Worm (Caenorhabditis elegans) whole organism, L4 larva: Measurements from ENCODE around the gene T12A2.3.

Experiments
- F26F4.8 ChIP-seq: fragments of 200-800 bp; sonication (Bioruptor generic); conservative IDR thresholded peaks from 2 replicates; pipeline ENCODE4 v1.3.6; 2022; ENCODE audit warnings: missing genetic modification characterization, missing compliant biosample characterization
- F44E2.7 ChIP-seq: fragments of 200-800 bp; sonication (Bioruptor generic); IDR thresholded peaks from 2 replicates; pipeline ENCODE4 v2.1.2; 2022; ENCODE audit warnings: missing genetic modification characterization, missing compliant biosample characterization
- F49E8.2 ChIP-seq: sonication (generic microtip); optimal IDR thresholded peaks from 2 replicates; lab custom pipeline; 2016; ENCODE audit warnings: missing compliant biosample characterization, mild to moderate bottlenecking, missing genetic modification characterization, borderline replicate concordance
- T26A8.4 ChIP-seq: fragments of 200-800 bp; sonication (Bioruptor generic); IDR thresholded peaks from 2 replicates; pipeline ENCODE4 v1.3.6; 2022; ENCODE audit warnings: missing genetic modification characterization, missing compliant biosample characterization
- Y105C5A.15 ChIP-seq: fragments of 200-800 bp; sonication (Bioruptor generic); IDR thresholded peaks from 2 replicates; pipeline ENCODE4 v1.3.6; 2022; ENCODE audit warnings: missing genetic modification characterization, missing compliant biosample characterization
- Y48G9A.11 ChIP-seq: fragments of 200-800 bp; sonication (Bioruptor generic); IDR thresholded peaks from 2 replicates; pipeline ENCODE4 v1.3.6; 2022; ENCODE audit warnings: missing genetic modification reagents, missing genetic modification characterization, missing compliant biosample characterization
- Y75B8A.6 ChIP-seq: fragments of 200-800 bp; sonication (Bioruptor generic); IDR thresholded peaks from 2 replicates; pipeline ENCODE4 v1.3.6; 2022; ENCODE audit warnings: missing genetic modification reagents, missing genetic modification characterization, missing compliant biosample characterization
- ZK546.5 ChIP-seq, 2 experiments: sonication (generic microtip); optimal IDR thresholded peaks; 2 replicates each; lab custom pipeline; 2017; ENCODE audit warnings: missing biosample characterization in 2 of 2, missing genetic modification characterization in 2 of 2
- ama-1 ChIP-seq: fragments of 150-350 bp; optimal IDR thresholded peaks from 2 replicates; lab custom pipeline; 2014; ENCODE audit warnings: inconsistent platforms, mixed read lengths
- arid-1 ChIP-seq: fragments of 200-800 bp; sonication (Bioruptor generic); conservative IDR thresholded peaks from 2 replicates; pipeline ENCODE4 v1.3.6; 2022; ENCODE audit warnings: missing genetic modification reagents, missing genetic modification characterization, missing compliant biosample characterization
- attf-4 ChIP-seq: sonication (generic microtip); optimal IDR thresholded peaks from 3 replicates; lab custom pipeline; 2017; ENCODE audit warnings: missing biosample characterization, missing genetic modification characterization
- ceh-62 ChIP-seq: sonication (generic microtip); optimal IDR thresholded peaks from 2 replicates; lab custom pipeline; 2017; ENCODE audit warnings: missing biosample characterization, missing genetic modification characterization
- cey-2 ChIP-seq: sonication (generic microtip); optimal IDR thresholded peaks from 3 replicates; lab custom pipeline; 2017; ENCODE audit warnings: missing genetic modification characterization, mild to moderate bottlenecking, missing compliant biosample characterization, antibody characterized with exemption, borderline replicate concordance; ENCODE audit not compliant: insufficient read depth
- ctbp-1 ChIP-seq: fragments of 200-800 bp; sonication (Bioruptor generic); IDR thresholded peaks from 2 replicates; pipeline ENCODE4 v1.3.6; 2022; ENCODE audit warnings: missing genetic modification reagents, missing genetic modification characterization, missing compliant biosample characterization
- duxl-1 ChIP-seq: sonication (generic microtip); optimal IDR thresholded peaks from 2 replicates; lab custom pipeline; 2016; ENCODE audit warnings: mild to moderate bottlenecking, missing genetic modification characterization, moderate library complexity, missing compliant biosample characterization; ENCODE audit not compliant: poor library complexity
- dve-1 ChIP-seq: sonication (generic microtip); optimal IDR thresholded peaks from 2 replicates; lab custom pipeline; 2017; ENCODE audit warnings: antibody characterized with exemption, mild to moderate bottlenecking, missing genetic modification characterization, missing compliant biosample characterization; ENCODE audit not compliant: insufficient read depth
- egl-27 ChIP-seq: sonication (generic microtip); optimal IDR thresholded peaks from 3 replicates; lab custom pipeline; 2017; ENCODE audit warnings: missing biosample characterization, missing genetic modification reagents, missing genetic modification characterization
- egl-43 ChIP-seq: fragments of 200-800 bp; sonication (Bioruptor generic); IDR thresholded peaks from 2 replicates; pipeline ENCODE4 v1.3.6; 2022; ENCODE audit warnings: missing genetic modification reagents, missing genetic modification characterization, missing compliant biosample characterization
- fos-1 ChIP-seq: fragments of 150-350 bp; optimal IDR thresholded peaks from 2 replicates; lab custom pipeline; 2014; ENCODE audit warnings: missing biosample characterization, missing genetic modification characterization
- hif-1 ChIP-seq, 2 experiments: sonication (generic microtip); optimal IDR thresholded peaks; 2 replicates each; lab custom pipeline; 2016 to 2017; ENCODE audit warnings: missing compliant biosample characterization in 2 of 2, missing genetic modification characterization in 2 of 2, missing genetic modification reagents in 2 of 2, missing genotype in 2 of 2, mild to moderate bottlenecking in 1 of 2
- hlh-11 ChIP-seq: fragments of 200-800 bp; sonication (Bioruptor generic); optimal IDR thresholded peaks from 2 replicates; lab custom pipeline; 2018; ENCODE audit warnings: mild to moderate bottlenecking, missing genetic modification characterization, missing compliant biosample characterization
- lin-1 ChIP-seq: fragments of 200-800 bp; sonication (Bioruptor generic); IDR thresholded peaks from 2 replicates; pipeline ENCODE4 v1.3.6; 2022; ENCODE audit warnings: missing genetic modification reagents, missing genetic modification characterization, missing compliant biosample characterization
- lin-38 ChIP-seq: fragments of 200-800 bp; sonication (Bioruptor generic); IDR thresholded peaks from 2 replicates; pipeline ENCODE4 v1.3.6; 2022; ENCODE audit warnings: missing genetic modification reagents, missing genetic modification characterization, missing compliant biosample characterization
- lsy-2 ChIP-seq, 2 experiments: fragments of 150-350 bp in 1 of 2; sonication (generic microtip) in 1 of 2; optimal IDR thresholded peaks; 2 replicates each; lab custom pipeline; 2014 to 2017; ENCODE audit warnings: missing biosample characterization in 2 of 2, missing genetic modification characterization in 2 of 2
- mep-1 ChIP-seq: fragments of 150-350 bp; sonication (generic microtip); optimal IDR thresholded peaks from 3 replicates; lab custom pipeline; 2014; ENCODE audit warnings: missing biosample characterization, missing genetic modification characterization
- mes-2 ChIP-seq: sonication (generic microtip); optimal IDR thresholded peaks from 2 replicates; lab custom pipeline; 2016; ENCODE audit warnings: missing genotype, mild to moderate bottlenecking, missing genetic modification characterization, missing compliant biosample characterization; ENCODE audit not compliant: poor library complexity, severe bottlenecking
- mxl-2 ChIP-seq: fragments of 200-800 bp; sonication (Bioruptor generic); conservative IDR thresholded peaks from 2 replicates; pipeline ENCODE4 v1.3.6; 2022; ENCODE audit warnings: missing genetic modification reagents, missing genetic modification characterization, missing compliant biosample characterization
- mxl-3 ChIP-seq: fragments of 200-800 bp; sonication (Bioruptor generic); optimal IDR thresholded peaks from 2 replicates; lab custom pipeline; 2018; ENCODE audit warnings: mild to moderate bottlenecking, missing genetic modification characterization, missing compliant biosample characterization
- nhr-102 ChIP-seq: sonication (generic microtip); optimal IDR thresholded peaks from 2 replicates; lab custom pipeline; 2016; ENCODE audit warnings: mild to moderate bottlenecking, missing genetic modification characterization, moderate library complexity, missing compliant biosample characterization
- nhr-28 ChIP-seq: fragments of 150-350 bp; optimal IDR thresholded peaks from 2 replicates; lab custom pipeline; 2014; ENCODE audit warnings: missing biosample characterization, missing genetic modification characterization
- nhr-41 ChIP-seq: fragments of 200-800 bp; sonication (Bioruptor generic); IDR thresholded peaks from 2 replicates; pipeline ENCODE4 v1.3.6; 2022; ENCODE audit warnings: missing genetic modification reagents, missing genetic modification characterization, missing compliant biosample characterization
- nhr-42 ChIP-seq: fragments of 200-800 bp; sonication (Bioruptor generic); IDR thresholded peaks from 2 replicates; pipeline ENCODE4 v1.3.6; 2022; ENCODE audit warnings: missing genetic modification characterization, missing compliant biosample characterization
- pqm-1 ChIP-seq: sonication (generic microtip); optimal IDR thresholded peaks from 2 replicates; lab custom pipeline; 2017; ENCODE audit warnings: missing biosample characterization, missing genetic modification characterization
- set-16 ChIP-seq: fragments of 200-800 bp; sonication (Bioruptor generic); IDR thresholded peaks from 2 replicates; pipeline ENCODE4 v1.3.6; 2022; ENCODE audit warnings: missing genetic modification reagents, missing genetic modification characterization, missing compliant biosample characterization
- spr-3 ChIP-seq: fragments of 200-800 bp; sonication (Bioruptor generic); optimal IDR thresholded peaks from 2 replicates; lab custom pipeline; 2018; ENCODE audit warnings: mild to moderate bottlenecking, missing genetic modification characterization, missing compliant biosample characterization
- unc-62 ChIP-seq, 3 experiments: fragments of 150-350 bp in 1 of 3; sonication (generic microtip); optimal IDR thresholded peaks in 2 of 3; peaks in 1 of 3; 1 replicate in 1 of 3; 2 replicates in 2 of 3; lab custom pipeline; 2014 to 2017; ENCODE audit warnings: missing biosample characterization in 3 of 3, missing genetic modification characterization in 3 of 3, missing genetic modification reagents in 3 of 3, missing genotype in 1 of 3
- vab-7 ChIP-seq: fragments of 200-800 bp; sonication (Bioruptor generic); IDR thresholded peaks from 2 replicates; pipeline ENCODE4 v1.3.6; 2022; ENCODE audit warnings: missing genetic modification reagents, missing genetic modification characterization, missing compliant biosample characterization

The T12A2.3 gene

ce11 chrIII:6207881-6208280 is 32.7 kb upstream of the T12A2.3 start, which contains the start of gene C23G10.2:
C23G10.2 (plus strand) TSS chrIII:6208064.
- TF ChIP-seq attf-4 (tag; lab: Kevin White, UChicago) (no peak), nhr-41 (GFP tag; lab: Robert Waterston, UW) (0 out of 2 replicates have a peak, but pooled peaks have one; percentile 13), lsy-2 (tag; optimal IDR thresholded peaks at IDR 0.05; lab: Kevin White, UChicago) (no peak), mes-2 (peak; percentile 24), arid-1 (GFP tag; lab: Robert Waterston, UW) (0 out of 2 replicates have a peak, but pooled peaks have one; percentile 16), mxl-3 (GFP tag; lab: Kevin White, UChicago) (peak; percentile 24), ceh-62 (no peak), T26A8.4 (0 out of 2 replicates have a peak, but pooled peaks have one; percentile 7), ctbp-1 (0 out of 2 replicates have a peak, but pooled peaks have one; percentile 39), nhr-28 (tag; lab: Kevin White, UChicago) (peak; percentile 20), F26F4.8 (no peak), lin-1 (no peak), F49E8.2 (tag; lab: Kevin White, UChicago) (peak; percentile 43), Y105C5A.15 (no peak), fos-1 (tag; lab: Kevin White, UChicago) (no peak), Y75B8A.6 (GFP tag; lab: Robert Waterston, UW) (0 out of 2 replicates have a peak, but pooled peaks have one; percentile 25), lin-38 (GFP tag; lab: Robert Waterston, UW) (peak; percentile 34; the same call in 1 of the 2 replicates), egl-43 (GFP tag; lab: Robert Waterston, UW) (0 out of 2 replicates have a peak, but pooled peaks have one; percentile 42), ama-1 (peak; percentile 78), mep-1 (no peak), F44E2.7 (GFP tag; lab: Robert Waterston, UW) (0 out of 2 replicates have a peak, but pooled peaks have one; percentile 7), vab-7 (GFP tag; lab: Robert Waterston, UW) (peak; percentile 4; the same call in 1 of the 2 replicates), Y48G9A.11 (GFP tag; lab: Robert Waterston, UW) (peak; percentile 51; the same call in 1 of the 2 replicates)

ce11 chrIII:6208984-6209383 is 31.6 kb upstream of the T12A2.3 start, which contains the start of gene C23G10.1:
C23G10.1 (plus strand) TSS chrIII:6209284.
- TF ChIP-seq hlh-11 (tag; lab: Kevin White, UChicago) (no peak), hif-1 (tag; optimal IDR thresholded peaks at IDR 0.05; lab: Kevin White, UChicago) (no peak), nhr-102 (tag; lab: Kevin White, UChicago) (no peak), ZK546.5 (tag; optimal IDR thresholded peaks at IDR 0.05; lab: Kevin White, UChicago) (no peak), spr-3 (GFP tag; lab: Kevin White, UChicago) (no peak), pqm-1 (tag; lab: Kevin White, UChicago) (no peak), egl-43 (GFP tag; lab: Robert Waterston, UW) (no peak), lin-1 (no peak), set-16 (GFP tag; lab: Robert Waterston, UW) (no peak), Y105C5A.15 (no peak), F49E8.2 (tag; lab: Kevin White, UChicago) (no peak), egl-27 (tag; lab: Kevin White, UChicago) (no peak), dve-1 (tag; lab: Kevin White, UChicago) (no peak), unc-62 (GFP tag; optimal IDR thresholded peaks at IDR 0.05 in 1 of 2; lab: Kevin White, UChicago) (no peak), unc-62 (tag; optimal IDR thresholded peaks at IDR 0.05; lab: Kevin White, UChicago) (no peak), mxl-2 (GFP tag; lab: Robert Waterston, UW) (no peak), cey-2 (tag; lab: Kevin White, UChicago) (no peak), duxl-1 (tag; lab: Kevin White, UChicago) (no peak), nhr-42 (GFP tag; lab: Robert Waterston, UW) (no peak)
